Worm (Caenorhabditis elegans) whole organism, L2 larva: Measurements from ENCODE around the gene ttll-4.

Experiments used
- C34F6.9 ChIP-seq: fragments of 150-350 bp; optimal IDR thresholded peaks from 2 replicates; lab custom pipeline; 2014; ENCODE audit warnings: missing biosample characterization, missing genetic modification characterization
- F13H6.1 ChIP-seq: sonication (generic microtip); optimal IDR thresholded peaks from 2 replicates; lab custom pipeline; 2016; ENCODE audit warnings: missing genetic modification characterization, missing compliant biosample characterization
- R02D3.7 ChIP-seq: fragments of 150-350 bp; optimal IDR thresholded peaks from 2 replicates; lab custom pipeline; 2014; ENCODE audit warnings: missing biosample characterization, missing genetic modification characterization
- ceh-16 ChIP-seq: fragments of 150-350 bp; optimal IDR thresholded peaks from 2 replicates; lab custom pipeline; 2014; ENCODE audit warnings: missing biosample characterization, missing genetic modification characterization
- ceh-82 ChIP-seq: fragments of 150-350 bp; optimal IDR thresholded peaks from 2 replicates; lab custom pipeline; 2014; ENCODE audit warnings: missing biosample characterization, missing genetic modification characterization
- egl-27 ChIP-seq: sonication (generic microtip); optimal IDR thresholded peaks from 3 replicates; lab custom pipeline; 2017; ENCODE audit warnings: missing biosample characterization, missing genetic modification reagents, missing genetic modification characterization
- elt-1 ChIP-seq: fragments of 150-350 bp; optimal IDR thresholded peaks from 2 replicates; lab custom pipeline; 2014; ENCODE audit warnings: missing biosample characterization, missing genetic modification characterization
- elt-3 ChIP-seq: sonication (generic microtip); optimal IDR thresholded peaks from 2 replicates; lab custom pipeline; 2017; ENCODE audit warnings: missing biosample characterization, missing genetic modification characterization
- gmeb-1 ChIP-seq: fragments of 150-350 bp; optimal IDR thresholded peaks from 2 replicates; lab custom pipeline; 2014; ENCODE audit warnings: missing biosample characterization, missing genetic modification characterization
- lin-13 ChIP-seq: fragments of 150-350 bp; optimal IDR thresholded peaks from 2 replicates; lab custom pipeline; 2014; ENCODE audit warnings: missing biosample characterization, missing genetic modification reagents, missing genetic modification characterization
- lin-39 ChIP-seq: fragments of 150-350 bp; optimal IDR thresholded peaks from 2 replicates; lab custom pipeline; 2014; ENCODE audit warnings: missing biosample characterization, missing genetic modification reagents, missing genetic modification characterization
- lsy-2 ChIP-seq, 2 experiments: fragments of 150-350 bp in 1 of 2; sonication (generic microtip) in 1 of 2; optimal IDR thresholded peaks; 2 replicates each; lab custom pipeline; 2014 to 2017; ENCODE audit warnings: missing biosample characterization in 2 of 2, missing genetic modification characterization in 2 of 2
- mbf-1 ChIP-seq: sonication (generic microtip); optimal IDR thresholded peaks from 2 replicates; lab custom pipeline; 2017; ENCODE audit warnings: missing biosample characterization, missing genetic modification characterization
- nhr-10 ChIP-seq: sonication (generic microtip); optimal IDR thresholded peaks from 2 replicates; lab custom pipeline; 2017; ENCODE audit warnings: missing biosample characterization, missing genetic modification characterization
- nhr-11 ChIP-seq: fragments of 150-350 bp; optimal IDR thresholded peaks from 2 replicates; lab custom pipeline; 2014; ENCODE audit warnings: missing biosample characterization, missing genetic modification characterization
- nhr-23 ChIP-seq: fragments of 150-350 bp; optimal IDR thresholded peaks from 2 replicates; lab custom pipeline; 2014; ENCODE audit warnings: missing biosample characterization, missing genetic modification reagents, missing genetic modification characterization
- nhr-77 ChIP-seq: fragments of 150-350 bp; optimal IDR thresholded peaks from 2 replicates; lab custom pipeline; 2014; ENCODE audit warnings: missing biosample characterization, missing genetic modification characterization
- sem-4 ChIP-seq: fragments of 150-350 bp; optimal IDR thresholded peaks from 2 replicates; lab custom pipeline; 2014; ENCODE audit warnings: missing biosample characterization, missing genetic modification reagents, missing genetic modification characterization
- skn-1 ChIP-seq: sonication (generic microtip); optimal IDR thresholded peaks from 2 replicates; lab custom pipeline; 2017; ENCODE audit warnings: missing biosample characterization, missing genetic modification characterization
- snpc-4 ChIP-seq: fragments of 150-350 bp; optimal IDR thresholded peaks from 2 replicates; lab custom pipeline; 2014; ENCODE audit warnings: missing biosample characterization, missing genetic modification characterization
- unc-55 ChIP-seq: fragments of 150-350 bp; sonication (generic microtip); optimal IDR thresholded peaks from 3 replicates; lab custom pipeline; 2014; ENCODE audit warnings: missing biosample characterization, missing genetic modification reagents, missing genetic modification characterization
- unc-62 ChIP-seq: fragments of 150-350 bp; optimal IDR thresholded peaks from 2 replicates; lab custom pipeline; 2014; ENCODE audit warnings: missing biosample characterization, missing genetic modification reagents, missing genetic modification characterization
- zag-1 ChIP-seq: fragments of 150-350 bp; optimal IDR thresholded peaks from 2 replicates; lab custom pipeline; 2014; ENCODE audit warnings: missing biosample characterization, missing genetic modification characterization
- ztf-1 ChIP-seq: fragments of 200-800 bp; sonication (Bioruptor generic); conservative IDR thresholded peaks from 2 replicates; pipeline ENCODE4 v1.3.6; 2022; ENCODE audit warnings: missing genetic modification characterization, missing compliant biosample characterization
- ztf-11 ChIP-seq: sonication (generic microtip); optimal IDR thresholded peaks from 2 replicates; lab custom pipeline; 2017; ENCODE audit warnings: missing biosample characterization, missing genetic modification characterization

Gene ttll-4

ce11 chrIII:10097981-10098380, 26.0 kb upstream of the ttll-4 start, which contains the start of gene spop-1:
Gene spop-1 (minus strand): TSS chrIII:10098081.
- TF ChIP-seq snpc-4 (tag; lab: Kevin White, UChicago) = no peak
- TF ChIP-seq nhr-23 = no peak
- no peak for TF ChIP-seq sem-4 (tag; lab: Kevin White, UChicago)
- TF ChIP-seq R02D3.7 (tag; lab: Kevin White, UChicago) = no peak
- no peak for TF ChIP-seq skn-1 (tag; lab: Kevin White, UChicago)
- no peak for TF ChIP-seq unc-62 (GFP tag; lab: Kevin White, UChicago)
- no peak for TF ChIP-seq F13H6.1

ce11 chrIII:10101352-10101751, 22.6 kb upstream of the ttll-4 start, which contains the start of gene kel-10:
Gene kel-10 (minus strand): TSS chrIII:10101452.
- TF ChIP-seq lin-13 (GFP tag; lab: Kevin White, UChicago) (no peak), nhr-10 (no peak), elt-1 (no peak), nhr-77 (tag; lab: Kevin White, UChicago) (no peak)
- TF ChIP-seq, all 48 proteins: peak for 0

- TF ChIP-seq lin-39 (tag; lab: Kevin White, UChicago) (no peak), ceh-82 (tag; lab: Kevin White, UChicago) (no peak), ceh-16 (tag; lab: Kevin White, UChicago) (no peak), nhr-11 (tag; lab: Kevin White, UChicago) (no peak), ztf-1 (GFP tag; lab: Robert Waterston, UW) (no peak), zag-1 (tag; lab: Kevin White, UChicago) (no peak)
- TF ChIP-seq, all 48 proteins: peak for 0
Observed at ce11 chrIII:10106390-10106789, 17.6 kb upstream of the ttll-4 start, which contains the start of gene srt-55. Gene srt-55 (minus strand): TSS chrIII:10106490.

ce11 chrIII:10108995-10109394, 15.0 kb upstream of the ttll-4 start, which contains the start of gene T16H12.9:
Gene T16H12.9 (plus strand): TSS chrIII:10109295.
- no peak for TF ChIP-seq ztf-1 (GFP tag; lab: Robert Waterston, UW)
- TF ChIP-seq, all 48 proteins: peak for 0

- TF ChIP-seq ztf-11 (no peak), C34F6.9 (no peak)
- TF ChIP-seq, all 48 proteins: peak for 0
Observed at ce11 chrIII:10112958-10113357, 11.0 kb upstream of the ttll-4 start, which contains the start of gene vps-29. Gene vps-29 (minus strand): TSS chrIII:10113058.

- TF ChIP-seq lsy-2 (tag; optimal IDR thresholded peaks at IDR 0.05; lab: Kevin White, UChicago) (peak in 1 of 2 experiments; percentile 58), R02D3.7 (tag; lab: Kevin White, UChicago) (peak; percentile 66), mbf-1 (tag; lab: Kevin White, UChicago) (no peak), C34F6.9 (peak; percentile 48), gmeb-1 (tag; lab: Kevin White, UChicago) (peak; percentile 60), unc-55 (GFP tag; lab: Kevin White, UChicago) (peak; percentile 54), zag-1 (tag; lab: Kevin White, UChicago) (no peak)
Observed at ce11 chrIII:10114662-10115061, 9.3 kb upstream of the ttll-4 start, which contains the start of the genes ZK1128.1 and mett-10. Gene ZK1128.1 (minus strand): TSS chrIII:10114760. Gene mett-10 (plus strand): TSS chrIII:10115036.

- TF ChIP-seq egl-27 (tag; lab: Kevin White, UChicago) (no peak), elt-3 (tag; lab: Kevin White, UChicago) (no peak)
Observed at ce11 chrIII:10118818-10119217, 5.2 kb upstream of the ttll-4 start, which contains the start of gene ZK1128.3. Gene ZK1128.3 (minus strand): TSS chrIII:10118918.

- peak; percentile 34 for TF ChIP-seq unc-55 (GFP tag; lab: Kevin White, UChicago)
- TF ChIP-seq C34F6.9 = peak; percentile 40
- no peak for TF ChIP-seq ztf-11
- peak in 1 of 2 experiments; percentile 13 for TF ChIP-seq lsy-2 (tag; optimal IDR thresholded peaks at IDR 0.05; lab: Kevin White, UChicago)
Observed at ce11 chrIII:10120076-10120831, 3.7 kb upstream of the ttll-4 start, which contains the start of the genes gtf-2H3 and ham-3. Gene gtf-2H3 (minus strand): TSS chrIII:10120148. Gene ham-3 (plus strand): TSS chrIII:10120781.
